Fruit fly (Drosophila melanogaster): ENCODE results near the gene btd.

DNA sequence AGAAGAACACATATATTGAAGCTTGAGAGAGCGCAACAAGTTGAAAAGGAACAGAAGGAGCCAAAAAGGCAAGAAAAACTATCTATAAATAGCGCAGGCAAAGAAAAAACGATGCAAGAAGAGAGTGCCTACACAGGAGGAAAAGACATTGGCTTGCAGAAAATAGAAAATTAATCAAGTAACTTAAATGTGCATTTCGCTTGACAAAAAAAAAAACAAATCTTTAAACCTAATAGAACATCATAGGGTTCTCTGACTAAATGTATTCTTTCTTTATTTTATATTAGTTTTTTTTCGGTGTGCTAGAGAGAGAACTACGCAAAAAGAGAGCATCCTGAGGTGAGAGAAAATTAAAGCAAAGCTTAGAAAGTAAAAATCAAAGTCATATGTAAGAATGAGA lies 43.9 kb upstream of the btd start:
- TF ChIP-seq CG32264 (GFP tag; optimal IDR thresholded peaks at IDR 0.05) (no peak), h (GFP tag; optimal IDR thresholded peaks at IDR 0.05) (no peak), sage (GFP tag; optimal IDR thresholded peaks at IDR 0.05) (no peak), Myc (optimal IDR thresholded peaks at IDR 0.05) (no peak), Rel (GFP tag; optimal IDR thresholded peaks at IDR 0.05) (no peak), Rel (tag; optimal IDR thresholded peaks at IDR 0.05) (no peak), dsf (GFP tag; optimal IDR thresholded peaks at IDR 0.05; ENCODE audit: borderline replicate concordance) (no peak), OdsH (GFP tag; optimal IDR thresholded peaks at IDR 0.05) (no peak), psq (GFP tag; optimal IDR thresholded peaks at IDR 0.05) (no peak), dmrt93B (GFP tag; optimal IDR thresholded peaks at IDR 0.05) (no peak), Abd-B (GFP tag; optimal IDR thresholded peaks at IDR 0.05) (no peak), Vsx2 (GFP tag; optimal IDR thresholded peaks at IDR 0.05; ENCODE audit: partially characterized antibody) (no peak)

Measured in whole organism, wandering third instar larva.